Worm (Caenorhabditis elegans): ENCODE data around the gene algn-6.

DNA sequence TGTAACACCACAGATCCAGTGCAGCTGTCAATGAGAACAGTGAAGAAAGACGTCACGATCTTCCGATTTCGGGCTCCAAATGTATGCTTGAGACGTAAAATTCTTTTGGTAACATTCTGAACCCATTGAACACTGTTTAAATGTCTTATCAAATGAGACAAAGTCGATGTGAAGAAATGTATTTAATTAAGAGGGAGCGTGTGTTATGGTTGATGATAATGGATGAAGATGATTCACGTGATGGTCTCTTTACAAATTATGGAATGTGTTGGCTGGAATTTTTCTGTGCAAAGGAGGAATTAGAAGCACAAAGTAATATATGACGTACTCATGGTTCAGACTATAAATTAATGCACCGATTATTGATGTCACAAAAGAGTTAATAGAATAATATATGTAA is 32.6 kb upstream of the algn-6 start:
- TF ChIP-seq hmbx-1 (tag; optimal IDR thresholded peaks at IDR 0.05) (no peak), tbx-11 (GFP tag; IDR thresholded peaks at IDR 0.05) (no peak), tra-4 (tag; optimal IDR thresholded peaks at IDR 0.05) (no peak), flt-1 (GFP tag; IDR thresholded peaks at IDR 0.05) (no peak), ama-1 (optimal IDR thresholded peaks at IDR 0.05) (no peak), ceh-36 (tag; optimal IDR thresholded peaks at IDR 0.05) (no peak), F13C5.2 (tag; optimal IDR thresholded peaks at IDR 0.05) (no peak), sea-1 (GFP tag; conservative IDR thresholded peaks at IDR 0.05) (no peak), aly-1 (tag; optimal IDR thresholded peaks at IDR 0.05) (no peak), hnd-1 (tag; optimal IDR thresholded peaks at IDR 0.05) (no peak), pes-1 (GFP tag; IDR thresholded peaks at IDR 0.05) (no peak), hmg-4 (GFP tag; optimal IDR thresholded peaks at IDR 0.05) (no peak), B0310.2 (tag; optimal IDR thresholded peaks at IDR 0.05) (no peak)

Data from whole organism, early embryonic.